Fruit fly (Drosophila melanogaster) whole organism, embryonic: ENCODE data around the gene CG5969.

ENCODE experiments used
- CG10979 ChIP-seq: fragments of 200-800 bp; sonication (Bioruptor generic); optimal IDR thresholded peaks from 2 replicates; lab custom pipeline; 2018; ENCODE audit warnings: missing biosample characterization, mild to moderate bottlenecking, missing genetic modification characterization, moderate library complexity
- CG12299 ChIP-seq: fragments of 200-800 bp; sonication (Bioruptor generic); optimal IDR thresholded peaks from 2 replicates; lab custom pipeline; 2018; ENCODE audit warnings: missing biosample characterization, mild to moderate bottlenecking, missing genetic modification characterization
- CG2120 ChIP-seq: fragments of 200-800 bp; sonication (Bioruptor generic); optimal IDR thresholded peaks from 3 replicates; lab custom pipeline; 2016; ENCODE audit warnings: missing biosample characterization, missing genetic modification characterization
- CG2129 ChIP-seq: fragments of 200-800 bp; sonication (Bioruptor generic); IDR thresholded peaks from 2 replicates; pipeline ENCODE4 v1.3.6; 2022; ENCODE audit warnings: missing biosample characterization, missing genetic modification characterization; ENCODE audit not compliant: partially characterized antibody
- CG2712 ChIP-seq: fragments of 200-800 bp; optimal IDR thresholded peaks from 3 replicates; lab custom pipeline; 2019; ENCODE audit warnings: missing biosample characterization, mild to moderate bottlenecking, missing genetic modification characterization, moderate library complexity
- CG7372 ChIP-seq: fragments of 200-800 bp; sonication (Bioruptor generic); IDR thresholded peaks from 2 replicates; pipeline ENCODE4 v1.3.6; 2022; ENCODE audit warnings: missing biosample characterization, missing genetic modification characterization
- CG8281 ChIP-seq: fragments of 200-800 bp; sonication (Bioruptor generic); optimal IDR thresholded peaks from 2 replicates; lab custom pipeline; 2018; ENCODE audit warnings: missing biosample characterization, mild to moderate bottlenecking, missing genetic modification characterization, moderate library complexity
- Dip2 ChIP-seq: fragments of 200-800 bp; sonication (Bioruptor generic); IDR thresholded peaks from 2 replicates; pipeline ENCODE4 v1.3.6; 2022; ENCODE audit warnings: missing biosample characterization, missing genetic modification characterization
- HLH4C ChIP-seq: fragments of 200-800 bp; sonication (Bioruptor generic); IDR thresholded peaks from 3 replicates; pipeline ENCODE4 v1.3.6; 2022; ENCODE audit warnings: missing biosample characterization, missing genetic modification characterization; ENCODE audit not compliant: partially characterized antibody
- Hand ChIP-seq: fragments of 200-800 bp; sonication (Bioruptor generic); optimal IDR thresholded peaks from 2 replicates; lab custom pipeline; 2017; ENCODE audit warnings: mild to moderate bottlenecking, missing biosample characterization, missing genetic modification reagents, missing genetic modification characterization
- Hr39 ChIP-seq: fragments of >200 bp; optimal IDR thresholded peaks from 2 replicates; lab custom pipeline; 2017
- Hr51 ChIP-seq, 2 experiments: fragments of 200-800 bp; sonication (Bioruptor generic); optimal IDR thresholded peaks; 2 replicates in 1 of 2; 3 replicates in 1 of 2; lab custom pipeline; 2016 to 2018; ENCODE audit warnings: missing biosample characterization in 2 of 2, missing genetic modification characterization in 2 of 2, mild to moderate bottlenecking in 1 of 2, moderate library complexity in 1 of 2
- Mes4 ChIP-seq: fragments of 200-800 bp; sonication (Bioruptor generic); optimal IDR thresholded peaks from 2 replicates; lab custom pipeline; 2016; ENCODE audit warnings: missing biosample characterization, missing genetic modification characterization
- Sox102F ChIP-seq: fragments of 200-800 bp; sonication (Bioruptor generic); optimal IDR thresholded peaks from 2 replicates; lab custom pipeline; 2018; ENCODE audit warnings: missing biosample characterization, mild to moderate bottlenecking, missing genetic modification characterization, moderate library complexity
- chm ChIP-seq: fragments of 200-800 bp; sonication (Bioruptor generic); IDR thresholded peaks from 2 replicates; pipeline ENCODE4 v1.3.6; 2022; ENCODE audit warnings: missing biosample characterization, missing genetic modification characterization
- dm ChIP-seq: fragments of 200-800 bp; sonication (Bioruptor generic); optimal IDR thresholded peaks from 3 replicates; lab custom pipeline; 2016; ENCODE audit warnings: missing biosample characterization, missing genetic modification characterization
- her ChIP-seq: fragments of 200-800 bp; sonication (Bioruptor generic); optimal IDR thresholded peaks from 2 replicates; lab custom pipeline; 2016; ENCODE audit warnings: missing biosample characterization, missing genetic modification characterization
- wek ChIP-seq: fragments of 200-800 bp; sonication (Bioruptor generic); optimal IDR thresholded peaks from 3 replicates; lab custom pipeline; 2018; ENCODE audit warnings: missing biosample characterization, mild to moderate bottlenecking, missing genetic modification characterization, moderate library complexity

Gene CG5969

DNA sequence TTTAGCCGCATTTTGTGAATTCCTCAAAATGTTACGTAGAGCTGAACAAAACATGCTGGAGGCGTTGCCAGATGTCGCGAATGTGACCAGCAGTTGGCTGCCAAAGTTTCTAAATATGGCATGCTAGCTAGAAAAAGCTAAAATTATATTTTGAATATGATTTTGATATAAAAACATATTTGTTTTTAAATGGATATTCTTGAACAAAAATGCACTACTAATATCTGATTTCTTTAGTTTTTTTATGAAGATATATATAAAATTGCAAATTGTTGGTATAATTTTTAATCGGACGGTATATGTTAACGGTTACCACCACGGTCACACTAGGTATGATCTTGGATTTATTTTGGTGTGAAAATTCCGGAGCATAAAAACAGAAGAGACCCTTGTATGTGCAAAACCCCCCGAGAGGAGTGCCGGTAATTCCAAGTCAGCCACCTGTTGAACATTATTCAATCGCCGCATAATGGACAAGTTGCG is 47.1 kb downstream of the CG5969 start, which contains the start of the genes mTerf3 and CG5104 (continued):
- no peak for TF ChIP-seq Hr39 (lab: Kevin White, UChicago)
- no peak for TF ChIP-seq Dip2 (GFP tag; lab: Robert Waterston, UW)
- peak; percentile 2 for TF ChIP-seq CG10979 (tag; lab: Kevin White, UChicago)
- no peak for TF ChIP-seq wek
- TF ChIP-seq Hand (GFP tag; lab: Kevin White, UChicago): no peak
- TF ChIP-seq HLH4C (GFP tag; lab: Robert Waterston, UW): no peak
- TF ChIP-seq Sox102F (GFP tag; lab: Kevin White, UChicago): peak; percentile 0
- TF ChIP-seq Hr51 (GFP tag; optimal IDR thresholded peaks at IDR 0.05; lab: Kevin White, UChicago): peak in 1 of 2 experiments; percentile 16
- no peak for TF ChIP-seq her (GFP tag; lab: Kevin White, UChicago)
- no peak for TF ChIP-seq CG7372 (GFP tag; lab: Robert Waterston, UW)
- TF ChIP-seq dm: peak; percentile 31
- TF ChIP-seq CG8281 (tag; lab: Kevin White, UChicago): no peak
- no peak for TF ChIP-seq CG2129 (GFP tag; lab: Robert Waterston, UW)
- peak; percentile 42 for TF ChIP-seq CG2712 (tag; lab: Kevin White, UChicago)
- peak; percentile 61 for TF ChIP-seq CG2120 (GFP tag; lab: Kevin White, UChicago)
- TF ChIP-seq CG12299 (tag; lab: Kevin White, UChicago): peak; percentile 24
- TF ChIP-seq Mes4 (GFP tag; lab: Kevin White, UChicago): no peak
- TF ChIP-seq chm: no peak
